Worm (Caenorhabditis elegans): Measurements from ENCODE around the gene F25E5.9.

F25E5.9 gene

ce11 chrV:7400588-7400987, 37.1 kb downstream of the F25E5.9 start, which contains the start of gene srx-60:
Gene srx-60 (plus strand): TSS chrV:7400888.
- TF ChIP-seq unc-130 (tag; optimal IDR thresholded peaks at IDR 0.05) (no peak), hlh-4 (tag; optimal IDR thresholded peaks at IDR 0.05) (no peak), C34B4.2 (tag; optimal IDR thresholded peaks at IDR 0.05) (no peak), Y116A8C.19 (tag; optimal IDR thresholded peaks at IDR 0.05; ENCODE audit: borderline replicate concordance) (no peak), egl-13 (tag; optimal IDR thresholded peaks at IDR 0.05) (no peak), mep-1 (tag; optimal IDR thresholded peaks at IDR 0.05) (no peak), pag-3 (tag; optimal IDR thresholded peaks at IDR 0.05; ENCODE audit: borderline replicate concordance, insufficient read depth) (no peak), lin-39 (tag; optimal IDR thresholded peaks at IDR 0.05) (no peak), C04F5.9 (tag; optimal IDR thresholded peaks at IDR 0.05) (no peak), lin-15B (tag; optimal IDR thresholded peaks at IDR 0.05) (no peak), hlh-17 (GFP tag; optimal IDR thresholded peaks at IDR 0.05; ENCODE audit: borderline replicate concordance) (no peak), fkh-10 (GFP tag; optimal IDR thresholded peaks at IDR 0.05) (no peak), sox-4 (tag; optimal IDR thresholded peaks at IDR 0.05) (no peak), ceh-88 (GFP tag; IDR thresholded peaks at IDR 0.05) (no peak), lsy-2 (tag; optimal IDR thresholded peaks at IDR 0.05) (no peak), ceh-63 (GFP tag; optimal IDR thresholded peaks at IDR 0.05) (no peak)

- TF ChIP-seq nhr-237 (tag; optimal IDR thresholded peaks at IDR 0.05) (no peak), efl-1 (optimal IDR thresholded peaks at IDR 0.05) (no peak), efl-1 (GFP tag; optimal IDR thresholded peaks at IDR 0.05 in 1 of 2) (peak in 1 of 2 experiments; percentile 4)
Measured at ce11 chrV:7400095-7400494, 37.6 kb downstream of the F25E5.9 start, which contains the start of gene cnc-9. Gene cnc-9 (minus strand): TSS chrV:7400195.

ce11 chrV:7399202-7399601, 38.5 kb downstream of the F25E5.9 start, which contains the start of gene gst-41:
Gene gst-41 (minus strand): TSS chrV:7399302.
- TF ChIP-seq nhr-19 (GFP tag; conservative IDR thresholded peaks at IDR 0.05) (no peak), sptf-1 (tag; optimal IDR thresholded peaks at IDR 0.05) (no peak), F16B12.6 (tag; optimal IDR thresholded peaks at IDR 0.05) (no peak), pqm-1 (tag; optimal IDR thresholded peaks at IDR 0.05) (no peak), vab-15 (tag; optimal IDR thresholded peaks at IDR 0.05) (no peak), lin-39 (tag; optimal IDR thresholded peaks at IDR 0.05) (no peak), nhr-84 (tag; optimal IDR thresholded peaks at IDR 0.05) (no peak), skn-1 (tag; optimal IDR thresholded peaks at IDR 0.05) (no peak), nhr-71 (tag; optimal IDR thresholded peaks at IDR 0.05) (no peak), nhr-12 (tag; optimal IDR thresholded peaks at IDR 0.05) (no peak), egl-27 (tag; optimal IDR thresholded peaks at IDR 0.05) (no peak)

- TF ChIP-seq nhr-77 (tag; optimal IDR thresholded peaks at IDR 0.05) (no peak), nhr-28 (tag; optimal IDR thresholded peaks at IDR 0.05) (no peak), mdl-1 (tag; optimal IDR thresholded peaks at IDR 0.05) (no peak), ets-5 (GFP tag; IDR thresholded peaks at IDR 0.05) (no peak), elt-3 (tag; optimal IDR thresholded peaks at IDR 0.05) (no peak), pag-3 (tag; optimal IDR thresholded peaks at IDR 0.05; ENCODE audit: borderline replicate concordance, insufficient read depth) (no peak), mab-9 (GFP tag; IDR thresholded peaks at IDR 0.05) (no peak), sup-37 (GFP tag; optimal IDR thresholded peaks at IDR 0.05) (no peak), sptf-1 (tag; optimal IDR thresholded peaks at IDR 0.05) (no peak)
Measured at ce11 chrV:7395359-7395758, 42.4 kb downstream of the F25E5.9 start, which contains the start of gene srx-9. Gene srx-9 (minus strand): TSS chrV:7395459.

- TF ChIP-seq efl-1 (optimal IDR thresholded peaks at IDR 0.05) (no peak), efl-1 (GFP tag; optimal IDR thresholded peaks at IDR 0.05 in 1 of 2) (peak in 1 of 2 experiments; percentile 19), elt-2 (tag; optimal IDR thresholded peaks at IDR 0.05) (peak; percentile 3), sup-37 (GFP tag; optimal IDR thresholded peaks at IDR 0.05) (no peak)
Measured at ce11 chrV:7391933-7392332, 45.8 kb downstream of the F25E5.9 start, which contains the start of gene fbxa-105. Gene fbxa-105 (minus strand): TSS chrV:7392029.
